Fruit fly (Drosophila melanogaster): Measurements from ENCODE around the gene bumpel.

Gene bumpel

dm6 chr3R:11449688-11450087 is 31.2 kb upstream of the bumpel start:
- peak; percentile 17 for TF ChIP-seq spab (GFP tag; optimal IDR thresholded peaks at IDR 0.05)
- no peak for TF ChIP-seq topi (GFP tag; optimal IDR thresholded peaks at IDR 0.05)
- no peak for TF ChIP-seq Smox (GFP tag; optimal IDR thresholded peaks at IDR 0.05)
- TF ChIP-seq Sox102F (GFP tag; optimal IDR thresholded peaks at IDR 0.05), result peak; percentile 23
- no peak for TF ChIP-seq lz (GFP tag; optimal IDR thresholded peaks at IDR 0.05)
- TF ChIP-seq CG3032 (tag; optimal IDR thresholded peaks at IDR 0.05), result no peak
- TF ChIP-seq CG6792 (GFP tag; optimal IDR thresholded peaks at IDR 0.05), result no peak
- TF ChIP-seq CG6808 (GFP tag; optimal IDR thresholded peaks at IDR 0.05), result peak; percentile 22
- TF ChIP-seq pdm3 (GFP tag; optimal IDR thresholded peaks at IDR 0.05), result no peak
- no peak for TF ChIP-seq net (GFP tag; optimal IDR thresholded peaks at IDR 0.05)
- TF ChIP-seq vri (GFP tag; optimal IDR thresholded peaks at IDR 0.05), result peak; percentile 0
- peak; percentile 71 for TF ChIP-seq Blimp-1 (GFP tag; optimal IDR thresholded peaks at IDR 0.05)
- TF ChIP-seq salr (GFP tag; optimal IDR thresholded peaks at IDR 0.05), result no peak
- TF ChIP-seq CG16779 (tag; optimal IDR thresholded peaks at IDR 0.05), result no peak
- no peak for TF ChIP-seq Eip75B (GFP tag; optimal IDR thresholded peaks at IDR 0.05)
- TF ChIP-seq Sox15 (GFP tag; optimal IDR thresholded peaks at IDR 0.05), result no peak
- TF ChIP-seq Eip93F (GFP tag; optimal IDR thresholded peaks at IDR 0.05), result no peak
- TF ChIP-seq fkh (GFP tag; optimal IDR thresholded peaks at IDR 0.05), result no peak
- TF ChIP-seq Eip78C (GFP tag), result no peak
- TF ChIP-seq ss (GFP tag; optimal IDR thresholded peaks at IDR 0.05), result peak in 1 of 2 experiments; percentile 58
- no peak for TF ChIP-seq CG11294 (GFP tag; IDR thresholded peaks at IDR 0.05)
- TF ChIP-seq CG6854 (GFP tag; optimal IDR thresholded peaks at IDR 0.05), result peak; percentile 52
- no peak for TF ChIP-seq Hr38 (GFP tag; optimal IDR thresholded peaks at IDR 0.05)
- TF ChIP-seq CG6163 (GFP tag; IDR thresholded peaks at IDR 0.05), result 0 out of 3 replicates have a peak, but pooled peaks have one; percentile 9
- TF ChIP-seq svp (GFP tag), result no peak
- no peak for TF ChIP-seq CG6276 (GFP tag; optimal IDR thresholded peaks at IDR 0.05)
- no peak for TF ChIP-seq Hr4 (GFP tag; optimal IDR thresholded peaks at IDR 0.05)
- TF ChIP-seq OdsH (GFP tag; optimal IDR thresholded peaks at IDR 0.05), result no peak
- TF ChIP-seq eg (GFP tag; IDR thresholded peaks at IDR 0.05), result peak; percentile 36; the same call in 1 of the 3 replicates
- peak; percentile 54 for TF ChIP-seq CG9139 (GFP tag; optimal IDR thresholded peaks at IDR 0.05)
- no peak for TF ChIP-seq CG4318 (GFP tag; optimal IDR thresholded peaks at IDR 0.05)
- TF ChIP-seq CG34406 (GFP tag; optimal IDR thresholded peaks at IDR 0.05), result no peak
- no peak for TF ChIP-seq CG1621 (tag; optimal IDR thresholded peaks at IDR 0.05)

dm6 chr3R:11441038-11441437 is 22.6 kb upstream of the bumpel start:
- TF ChIP-seq Sox14 (GFP tag; optimal IDR thresholded peaks at IDR 0.05) (no peak), Hr4 (GFP tag; optimal IDR thresholded peaks at IDR 0.05) (no peak), CG3032 (tag; optimal IDR thresholded peaks at IDR 0.05) (no peak), achi (GFP tag; optimal IDR thresholded peaks at IDR 0.05) (no peak), CG10631 (GFP tag; optimal IDR thresholded peaks at IDR 0.05) (no peak), Hr38 (GFP tag; optimal IDR thresholded peaks at IDR 0.05) (no peak), CG8119 (GFP tag; IDR thresholded peaks at IDR 0.05) (no peak), fkh (GFP tag; optimal IDR thresholded peaks at IDR 0.05) (no peak), Eip78C (GFP tag) (no peak), CG8632 (GFP tag; optimal IDR thresholded peaks at IDR 0.05) (no peak), pdm3 (GFP tag; optimal IDR thresholded peaks at IDR 0.05) (no peak), topi (GFP tag; optimal IDR thresholded peaks at IDR 0.05) (no peak), CG6276 (GFP tag; optimal IDR thresholded peaks at IDR 0.05) (no peak), CG4318 (GFP tag; optimal IDR thresholded peaks at IDR 0.05) (no peak), dsx (GFP tag; optimal IDR thresholded peaks at IDR 0.05; ENCODE audit: poor library complexity, severe bottlenecking) (no peak), CG7368 (GFP tag; optimal IDR thresholded peaks at IDR 0.05) (no peak), CG6792 (GFP tag; optimal IDR thresholded peaks at IDR 0.05) (no peak)
